Worm (Caenorhabditis elegans) whole organism, early embryonic: ENCODE results near the gene Y37D8A.19.

Experiments
- B0310.2 ChIP-seq: sonication (generic microtip); optimal IDR thresholded peaks from 2 replicates; lab custom pipeline; 2016; ENCODE audit warnings: mild to moderate bottlenecking, missing genetic modification characterization, missing compliant biosample characterization
- ama-1 ChIP-seq: fragments of 150-350 bp; optimal IDR thresholded peaks from 2 replicates; lab custom pipeline; 2014
- flt-1 ChIP-seq: fragments of 200-800 bp; sonication (Bioruptor generic); IDR thresholded peaks from 2 replicates; pipeline ENCODE4 v1.3.6; 2022; ENCODE audit warnings: missing genetic modification characterization, missing compliant biosample characterization
- hmbx-1 ChIP-seq: sonication (generic microtip); optimal IDR thresholded peaks from 2 replicates; lab custom pipeline; 2016; ENCODE audit warnings: mild to moderate bottlenecking, missing genetic modification characterization, missing compliant biosample characterization
- pes-1 ChIP-seq: fragments of 200-800 bp; sonication (Bioruptor generic); IDR thresholded peaks from 2 replicates; pipeline ENCODE4 v1.3.6; 2022; ENCODE audit warnings: missing genetic modification reagents, missing genetic modification characterization, missing compliant biosample characterization
- sea-1 ChIP-seq: fragments of 200-800 bp; sonication (Bioruptor generic); conservative IDR thresholded peaks from 2 replicates; pipeline ENCODE4 v1.3.6; 2022; ENCODE audit warnings: missing genetic modification characterization, missing compliant biosample characterization
- tbx-37 ChIP-seq: fragments of 200-800 bp; sonication (Bioruptor generic); conservative IDR thresholded peaks from 2 replicates; pipeline ENCODE4 v1.3.6; 2022; ENCODE audit warnings: missing genetic modification reagents, missing genetic modification characterization, missing compliant biosample characterization

- TF ChIP-seq ama-1 = no peak
- no peak for TF ChIP-seq flt-1 (GFP tag; lab: Robert Waterston, UW)
- TF ChIP-seq tbx-37 (GFP tag; lab: Robert Waterston, UW) = no peak
- TF ChIP-seq sea-1 = no peak
- no peak for TF ChIP-seq B0310.2
- no peak for TF ChIP-seq pes-1 (GFP tag; lab: Robert Waterston, UW)
- TF ChIP-seq hmbx-1 = no peak
Observed at ce11 chrIII:12971828-12972379, 42.2 kb downstream of the Y37D8A.19 start.
